Worm (Caenorhabditis elegans): ENCODE measurements around the gene fbxb-87.

Gene fbxb-87

DNA sequence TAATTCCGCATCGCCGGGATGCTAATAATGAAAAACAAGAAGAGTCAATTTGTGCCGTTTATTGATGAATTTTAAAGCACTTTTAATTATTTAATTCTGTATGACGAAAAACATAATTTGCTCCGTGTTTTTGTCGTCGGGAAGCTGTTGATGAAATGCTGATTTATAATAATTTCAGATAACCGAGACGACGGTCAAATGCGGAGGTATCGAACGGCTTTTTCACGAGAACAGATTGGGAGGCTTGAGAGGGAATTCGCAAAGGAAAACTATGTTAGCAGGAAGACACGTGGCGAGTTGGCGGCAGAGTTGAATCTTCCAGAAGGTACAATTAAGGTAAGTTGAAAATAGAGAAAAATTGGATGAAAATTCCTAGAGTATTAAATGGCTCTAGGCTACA, 29.2 kb downstream of the fbxb-87 start:
- TF ChIP-seq elt-4 (tag; optimal IDR thresholded peaks at IDR 0.05) (no peak), ceh-14 (tag; optimal IDR thresholded peaks at IDR 0.05) (no peak), C38D4.7 (GFP tag; optimal IDR thresholded peaks at IDR 0.05) (no peak), pax-1 (tag; optimal IDR thresholded peaks at IDR 0.05) (no peak), zip-5 (tag; optimal IDR thresholded peaks at IDR 0.05) (no peak), dve-1 (tag; optimal IDR thresholded peaks at IDR 0.05) (no peak), pat-9 (tag; optimal IDR thresholded peaks at IDR 0.05) (no peak), ceh-31 (tag; optimal IDR thresholded peaks at IDR 0.05) (no peak)

DNA sequence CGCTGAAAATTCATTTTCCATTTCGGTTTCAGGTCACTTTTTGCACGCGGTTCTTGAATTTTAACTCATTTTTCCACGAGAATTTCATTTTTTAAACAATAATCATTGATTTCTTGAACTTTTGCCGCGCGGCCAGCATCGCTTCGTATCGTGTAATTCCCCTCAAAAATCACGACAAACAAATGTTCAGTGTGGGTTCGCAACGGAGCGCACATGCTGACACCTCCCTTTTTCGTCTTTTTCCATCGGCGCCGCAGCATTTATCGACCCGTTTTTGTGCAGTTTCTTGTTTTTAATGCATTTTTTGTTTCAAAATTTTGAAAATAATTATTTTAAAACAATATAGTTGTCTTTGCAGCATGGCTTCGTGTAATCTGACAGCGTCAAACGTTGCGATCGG, 36.5 kb downstream of the fbxb-87 start, which contains the start of gene M142.5:
M142.5 (plus strand) TSS at position 352 of the 400 bp plus-strand sequence.
- TF ChIP-seq ceh-31 (tag; optimal IDR thresholded peaks at IDR 0.05), result peak; percentile 7
- no peak for TF ChIP-seq ref-2 (tag; optimal IDR thresholded peaks at IDR 0.05)

DNA sequence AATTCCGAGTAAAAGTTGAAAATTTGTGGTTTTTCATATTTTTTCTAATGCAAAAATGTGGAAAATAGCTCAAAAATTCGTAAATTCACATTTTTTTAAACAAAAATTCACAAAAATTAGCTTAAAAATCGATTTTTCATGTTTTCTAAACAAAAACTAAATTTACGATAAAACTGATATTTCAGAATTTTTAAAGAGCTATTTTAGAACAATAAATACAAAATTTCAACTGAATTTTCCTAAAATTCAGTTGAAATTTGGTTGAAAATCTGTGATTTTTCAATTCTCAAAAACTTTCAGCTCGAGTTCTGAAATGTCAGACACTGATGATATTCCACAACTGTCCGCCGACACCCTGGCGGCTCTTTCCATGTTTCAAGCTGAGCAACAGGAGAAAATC, 39.0 kb downstream of the fbxb-87 start, which contains the start of gene M142.8:
M142.8 (plus strand) TSS at position 301 of the 400 bp plus-strand sequence.
- TF ChIP-seq ceh-31 (tag; optimal IDR thresholded peaks at IDR 0.05) (no peak), lin-11 (tag; optimal IDR thresholded peaks at IDR 0.05) (no peak), odd-2 (tag; optimal IDR thresholded peaks at IDR 0.05) (no peak), ets-4 (tag; optimal IDR thresholded peaks at IDR 0.05) (no peak), ceh-18 (tag; optimal IDR thresholded peaks at IDR 0.05) (no peak), elt-4 (tag; optimal IDR thresholded peaks at IDR 0.05) (no peak), rnt-1 (tag; optimal IDR thresholded peaks at IDR 0.05) (no peak), ref-2 (tag; optimal IDR thresholded peaks at IDR 0.05) (no peak), ceh-9 (tag; optimal IDR thresholded peaks at IDR 0.05) (no peak), T23F11.4 (GFP tag; optimal IDR thresholded peaks at IDR 0.05) (no peak), pha-4 (tag; optimal IDR thresholded peaks at IDR 0.05) (no peak), elt-2 (tag; optimal IDR thresholded peaks at IDR 0.05) (no peak), ceh-48 (tag; optimal IDR thresholded peaks at IDR 0.05) (no peak), dve-1 (tag; optimal IDR thresholded peaks at IDR 0.05) (no peak), C38D4.7 (GFP tag; optimal IDR thresholded peaks at IDR 0.05) (no peak), fkh-10 (GFP tag; optimal IDR thresholded peaks at IDR 0.05) (no peak), hlh-30 (tag; optimal IDR thresholded peaks at IDR 0.05; ENCODE audit: insufficient read depth) (no peak), unc-42 (tag; optimal IDR thresholded peaks at IDR 0.05) (no peak)

DNA sequence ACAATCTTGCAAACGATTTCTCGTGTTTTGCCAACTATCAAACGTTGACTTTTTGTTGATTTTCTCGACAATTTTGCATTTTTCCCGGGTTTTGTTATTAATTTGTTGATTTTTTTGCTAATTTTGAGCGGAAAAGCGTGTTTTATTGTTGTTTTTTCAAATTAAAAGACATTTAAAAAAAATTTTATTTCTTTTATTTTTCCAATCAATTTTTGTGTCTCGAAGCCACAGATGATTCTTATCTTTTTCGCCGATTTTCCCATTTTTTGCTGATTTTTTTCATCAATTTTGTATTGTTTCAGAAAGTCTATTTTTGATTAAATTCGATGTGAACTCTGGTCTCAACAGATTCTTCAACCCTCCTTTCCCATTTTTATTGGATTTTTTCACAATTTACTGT, 41.6 kb downstream of the fbxb-87 start, which contains the start of gene rle-1:
rle-1 (plus strand) TSS at position 301 of the 400 bp plus-strand sequence.
- TF ChIP-seq dve-1 (tag; optimal IDR thresholded peaks at IDR 0.05) (no peak), ceh-18 (tag; optimal IDR thresholded peaks at IDR 0.05) (no peak), hlh-30 (tag; optimal IDR thresholded peaks at IDR 0.05; ENCODE audit: insufficient read depth) (no peak), eyg-1 (tag; optimal IDR thresholded peaks at IDR 0.05) (no peak)

DNA sequence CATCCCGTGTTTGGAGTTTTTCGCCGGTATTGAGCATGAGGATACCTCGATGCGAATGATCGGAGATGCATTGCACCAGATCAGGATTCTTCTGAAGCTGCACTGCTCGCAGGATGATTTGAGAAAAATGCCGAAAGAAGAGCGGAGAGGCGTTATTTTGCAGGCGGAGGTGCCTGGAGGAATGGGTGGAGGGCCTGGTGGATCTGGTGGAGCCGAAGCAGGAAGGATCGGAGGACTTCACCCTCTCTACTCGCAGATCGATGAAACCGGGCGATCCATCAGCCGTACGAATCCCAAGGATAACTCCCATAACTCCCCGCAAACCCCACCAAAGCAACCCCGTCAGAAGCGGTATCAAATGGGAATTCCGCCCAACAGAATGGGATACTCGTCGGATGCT, 44.9 kb downstream of the fbxb-87 start:
- TF ChIP-seq pqm-1 (tag; optimal IDR thresholded peaks at IDR 0.05) (no peak), pag-3 (tag; optimal IDR thresholded peaks at IDR 0.05; ENCODE audit: borderline replicate concordance) (no peak), fax-1 (tag; optimal IDR thresholded peaks at IDR 0.05) (no peak), rnt-1 (tag; optimal IDR thresholded peaks at IDR 0.05) (no peak), lin-11 (tag; optimal IDR thresholded peaks at IDR 0.05) (no peak), fkh-10 (GFP tag; optimal IDR thresholded peaks at IDR 0.05) (no peak), syd-9 (tag; optimal IDR thresholded peaks at IDR 0.05) (no peak), ceh-24 (tag; optimal IDR thresholded peaks at IDR 0.05) (no peak), elt-4 (tag; optimal IDR thresholded peaks at IDR 0.05) (no peak), hlh-13 (GFP tag; optimal IDR thresholded peaks at IDR 0.05) (no peak), ceh-19 (GFP tag; optimal IDR thresholded peaks at IDR 0.05) (no peak), ref-2 (tag; optimal IDR thresholded peaks at IDR 0.05) (no peak), pha-4 (tag; optimal IDR thresholded peaks at IDR 0.05) (no peak)

DNA sequence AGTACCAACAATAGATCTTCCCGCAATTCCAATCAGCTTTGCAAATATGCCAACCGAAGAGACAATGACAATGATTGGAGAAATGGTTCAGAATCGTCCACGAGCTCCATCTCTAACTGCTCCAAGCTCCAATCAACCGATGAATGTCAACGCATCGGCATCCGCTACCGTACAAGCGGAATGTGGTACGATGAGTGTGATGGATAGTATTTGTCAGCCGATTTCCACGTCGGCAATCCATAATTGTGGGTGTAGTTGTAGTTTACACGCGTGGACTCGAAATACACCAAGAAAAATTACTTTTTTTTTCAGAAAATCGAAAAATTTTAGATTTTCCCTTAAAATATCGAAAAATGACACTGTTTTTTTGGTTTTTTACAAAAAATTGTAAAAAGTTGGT, 48.6 kb downstream of the fbxb-87 start:
- TF ChIP-seq nhr-11 (tag; optimal IDR thresholded peaks at IDR 0.05) (no peak), pha-2 (tag; optimal IDR thresholded peaks at IDR 0.05) (no peak), ceh-14 (tag; optimal IDR thresholded peaks at IDR 0.05) (no peak), pha-4 (tag; optimal IDR thresholded peaks at IDR 0.05) (no peak), unc-55 (GFP tag; optimal IDR thresholded peaks at IDR 0.05) (no peak), hlh-30 (tag; optimal IDR thresholded peaks at IDR 0.05; ENCODE audit: insufficient read depth) (no peak), npax-4 (tag; optimal IDR thresholded peaks at IDR 0.05) (no peak), madf-2 (tag; optimal IDR thresholded peaks at IDR 0.05) (no peak), unc-42 (tag; optimal IDR thresholded peaks at IDR 0.05) (no peak), ceh-30 (tag; optimal IDR thresholded peaks at IDR 0.05) (no peak), ceh-6 (GFP tag; optimal IDR thresholded peaks at IDR 0.05) (no peak)
